Worm (Caenorhabditis elegans) whole organism, young adult: ENCODE results near the gene srh-21.

ENCODE experiments used
- ama-1 ChIP-seq, 3 experiments: fragments of 150-350 bp in 1 of 3; sonication (generic microtip) in 2 of 3; optimal IDR thresholded peaks; 2 replicates each; lab custom pipeline; 2014 to 2018; ENCODE audit warnings: missing biosample characterization in 2 of 3, missing genetic modification characterization in 2 of 3, missing genetic modification reagents in 2 of 3
- nhr-27 ChIP-seq: fragments of 200-800 bp; sonication (Bioruptor generic); optimal IDR thresholded peaks from 2 replicates; lab custom pipeline; 2018; ENCODE audit warnings: mild to moderate bottlenecking, missing genetic modification characterization, moderate library complexity, missing compliant biosample characterization
- unc-130 ChIP-seq: sonication (generic microtip); optimal IDR thresholded peaks from 2 replicates; lab custom pipeline; 2016; ENCODE audit warnings: missing genetic modification reagents, missing genetic modification characterization, missing compliant biosample characterization

- TF ChIP-seq nhr-27, result no peak
- TF ChIP-seq unc-130 (GFP tag; lab: Kevin White, UChicago), result no peak
- TF ChIP-seq ama-1 (optimal IDR thresholded peaks at IDR 0.05; lab: Kevin White, UChicago), result no peak
- TF ChIP-seq ama-1 (GFP tag; optimal IDR thresholded peaks at IDR 0.05; lab: Kevin White, UChicago), result no peak
Measured at ce11 chrV:4951434-4951833, 25.0 kb downstream of the srh-21 start, which contains the start of gene str-207.
